Worm (Caenorhabditis elegans) whole organism, L1 larva: ENCODE measurements around the gene cul-4.

ENCODE experiments used
- C04F5.9 ChIP-seq: sonication (generic microtip); optimal IDR thresholded peaks from 2 replicates; lab custom pipeline; 2016; ENCODE audit warnings: missing genetic modification characterization, missing compliant biosample characterization
- C34B4.2 ChIP-seq: sonication (generic microtip); optimal IDR thresholded peaks from 2 replicates; lab custom pipeline; 2017; ENCODE audit warnings: mild to moderate bottlenecking, missing genetic modification characterization, missing compliant biosample characterization
- F16B12.6 ChIP-seq: fragments of 150-350 bp; optimal IDR thresholded peaks from 2 replicates; lab custom pipeline; 2014; ENCODE audit warnings: missing biosample characterization, missing genetic modification characterization
- ama-1 ChIP-seq: fragments of 150-350 bp; optimal IDR thresholded peaks from 2 replicates; lab custom pipeline; 2014
- blmp-1 ChIP-seq: fragments of 150-350 bp; optimal IDR thresholded peaks from 2 replicates; lab custom pipeline; 2014; ENCODE audit warnings: missing biosample characterization, missing genetic modification characterization
- ceh-8 ChIP-seq: fragments of 200-800 bp; sonication (Bioruptor generic); optimal IDR thresholded peaks from 2 replicates; lab custom pipeline; 2018; ENCODE audit warnings: mild to moderate bottlenecking, missing genetic modification characterization, moderate library complexity, missing compliant biosample characterization
- ceh-82 ChIP-seq, 3 experiments: fragments of 150-350 bp in 1 of 3; sonication (generic microtip) in 2 of 3; optimal IDR thresholded peaks; 2 replicates each; lab custom pipeline; 2014 to 2017; ENCODE audit warnings: missing biosample characterization in 3 of 3, missing genetic modification characterization in 3 of 3
- ceh-90 ChIP-seq: sonication (generic microtip); optimal IDR thresholded peaks from 2 replicates; lab custom pipeline; 2016; ENCODE audit warnings: missing genetic modification characterization, missing compliant biosample characterization
- dpl-1 ChIP-seq, 3 experiments: fragments of 150-350 bp in 2 of 3; sonication (generic microtip) in 1 of 3; optimal IDR thresholded peaks; 2 replicates each; lab custom pipeline; 2014 to 2017; ENCODE audit warnings: missing biosample characterization in 3 of 3, missing genetic modification characterization in 3 of 3, missing genetic modification reagents in 3 of 3
- dsc-1 ChIP-seq: sonication (generic microtip); optimal IDR thresholded peaks from 2 replicates; lab custom pipeline; 2016; ENCODE audit warnings: mild to moderate bottlenecking, missing genetic modification characterization, missing compliant biosample characterization
- efl-1 ChIP-seq, 4 experiments: fragments of 150-350 bp; optimal IDR thresholded peaks in 3 of 4; peaks in 1 of 4; 1 replicate in 1 of 4; 2 replicates in 3 of 4; lab custom pipeline; 2014; ENCODE audit warnings: missing biosample characterization in 2 of 4, missing genetic modification characterization in 2 of 4, missing genetic modification reagents in 2 of 4
- egl-27 ChIP-seq, 2 experiments: fragments of 150-350 bp in 1 of 2; sonication (generic microtip); optimal IDR thresholded peaks; 3 replicates each; lab custom pipeline; 2017 to 2018; ENCODE audit warnings: missing biosample characterization in 2 of 2, missing genetic modification characterization in 2 of 2, missing genetic modification reagents in 2 of 2
- elt-2 ChIP-seq: sonication (generic microtip); optimal IDR thresholded peaks from 2 replicates; lab custom pipeline; 2016; ENCODE audit warnings: missing genetic modification characterization, mild to moderate bottlenecking, inconsistent platforms, missing compliant biosample characterization, missing genetic modification reagents
- elt-3 ChIP-seq, 6 experiments: fragments of 150-350 bp in 1 of 6; sonication (generic microtip); optimal IDR thresholded peaks; 2 replicates each; lab custom pipeline; 2017 to 2018; ENCODE audit warnings: missing biosample characterization in 6 of 6, missing genetic modification characterization in 6 of 6, inconsistent platforms in 1 of 6
- fkh-4 ChIP-seq: sonication (generic microtip); optimal IDR thresholded peaks from 2 replicates; lab custom pipeline; 2016; ENCODE audit warnings: missing compliant biosample characterization, missing genetic modification characterization, borderline replicate concordance
- fkh-8 ChIP-seq: sonication (generic microtip); optimal IDR thresholded peaks from 2 replicates; lab custom pipeline; 2016; ENCODE audit warnings: mild to moderate bottlenecking, missing genetic modification characterization, missing compliant biosample characterization
- fos-1 ChIP-seq: fragments of 150-350 bp; optimal IDR thresholded peaks from 2 replicates; lab custom pipeline; 2014; ENCODE audit warnings: missing biosample characterization, missing genetic modification characterization
- grh-1 ChIP-seq: fragments of 200-800 bp; sonication (Bioruptor generic); IDR thresholded peaks from 2 replicates; pipeline ENCODE4 v1.3.6; 2022; ENCODE audit warnings: missing genetic modification reagents, missing genetic modification characterization, missing compliant biosample characterization
- hlh-17 ChIP-seq: fragments of 200-800 bp; sonication (Bioruptor generic); optimal IDR thresholded peaks from 2 replicates; lab custom pipeline; 2018; ENCODE audit warnings: missing genetic modification characterization, mild to moderate bottlenecking, missing compliant biosample characterization, moderate library complexity, borderline replicate concordance
- hpl-2 ChIP-seq: fragments of 150-350 bp; optimal IDR thresholded peaks from 2 replicates; lab custom pipeline; 2014; ENCODE audit warnings: missing biosample characterization, missing genetic modification reagents, missing genetic modification characterization
- irx-1 ChIP-seq: sonication (generic microtip); optimal IDR thresholded peaks from 2 replicates; lab custom pipeline; 2016; ENCODE audit warnings: missing genetic modification characterization, missing compliant biosample characterization
- lin-14 ChIP-seq: fragments of 200-800 bp; sonication (Bioruptor generic); optimal IDR thresholded peaks from 2 replicates; lab custom pipeline; 2018; ENCODE audit warnings: mild to moderate bottlenecking, missing genetic modification characterization, moderate library complexity, missing compliant biosample characterization
- lin-35 ChIP-seq, 2 experiments: fragments of 150-350 bp; optimal IDR thresholded peaks; 2 replicates each; lab custom pipeline; 2014; ENCODE audit warnings: missing biosample characterization in 2 of 2, missing genetic modification characterization in 2 of 2, missing genetic modification reagents in 2 of 2
- lin-39 ChIP-seq: fragments of 150-350 bp; optimal IDR thresholded peaks from 2 replicates; lab custom pipeline; 2014; ENCODE audit warnings: missing biosample characterization, missing genetic modification reagents, missing genetic modification characterization
- lir-3 ChIP-seq: sonication (generic microtip); optimal IDR thresholded peaks from 2 replicates; lab custom pipeline; 2016; ENCODE audit warnings: mild to moderate bottlenecking, missing genetic modification characterization, moderate library complexity, missing compliant biosample characterization; ENCODE audit not compliant: poor library complexity
- lsy-2 ChIP-seq, 2 experiments: fragments of 150-350 bp; optimal IDR thresholded peaks; 2 replicates each; lab custom pipeline; 2014; ENCODE audit warnings: missing biosample characterization in 2 of 2, missing genetic modification characterization in 2 of 2
- mdl-1 ChIP-seq, 2 experiments: fragments of 150-350 bp; optimal IDR thresholded peaks; 2 replicates each; lab custom pipeline; 2014 to 2017; ENCODE audit warnings: missing biosample characterization in 2 of 2, missing genetic modification characterization in 2 of 2, inconsistent platforms in 1 of 2
- nhr-12 ChIP-seq: sonication (generic microtip); optimal IDR thresholded peaks from 2 replicates; lab custom pipeline; 2017; ENCODE audit warnings: missing biosample characterization, missing genetic modification characterization
- nhr-19 ChIP-seq: fragments of 200-800 bp; sonication (Bioruptor generic); conservative IDR thresholded peaks from 2 replicates; pipeline ENCODE4 v1.3.6; 2022; ENCODE audit warnings: missing genetic modification characterization, missing compliant biosample characterization
- nhr-20 ChIP-seq: sonication (generic microtip); optimal IDR thresholded peaks from 2 replicates; lab custom pipeline; 2016; ENCODE audit warnings: mild to moderate bottlenecking, missing genetic modification characterization, missing compliant biosample characterization
- nhr-28 ChIP-seq: fragments of 150-350 bp; optimal IDR thresholded peaks from 2 replicates; lab custom pipeline; 2014; ENCODE audit warnings: missing biosample characterization, missing genetic modification characterization
- nhr-71 ChIP-seq: sonication (generic microtip); optimal IDR thresholded peaks from 2 replicates; lab custom pipeline; 2016; ENCODE audit warnings: mild to moderate bottlenecking, missing genetic modification characterization, moderate library complexity, missing compliant biosample characterization
- nhr-85 ChIP-seq: sonication (generic microtip); peaks from one replicate; lab custom pipeline; 2016; ENCODE audit warnings: missing genetic modification characterization, inconsistent platforms, missing compliant biosample characterization
- nhr-90 ChIP-seq: sonication (generic microtip); optimal IDR thresholded peaks from 2 replicates; lab custom pipeline; 2016; ENCODE audit warnings: mild to moderate bottlenecking, missing genetic modification characterization, missing compliant biosample characterization; ENCODE audit not compliant: poor library complexity
- pax-3 ChIP-seq: fragments of 200-800 bp; sonication (Bioruptor generic); optimal IDR thresholded peaks from 2 replicates; lab custom pipeline; 2018; ENCODE audit warnings: mild to moderate bottlenecking, missing genetic modification characterization, moderate library complexity, missing compliant biosample characterization
- pqm-1 ChIP-seq: sonication (generic microtip); optimal IDR thresholded peaks from 3 replicates; lab custom pipeline; 2017; ENCODE audit warnings: missing biosample characterization, missing genetic modification characterization
- skn-1 ChIP-seq: fragments of 150-350 bp; optimal IDR thresholded peaks from 2 replicates; lab custom pipeline; 2014; ENCODE audit warnings: missing biosample characterization, missing genetic modification characterization
- snu-23 ChIP-seq: sonication (generic microtip); optimal IDR thresholded peaks from 2 replicates; lab custom pipeline; 2016; ENCODE audit warnings: missing genetic modification characterization, missing compliant biosample characterization
- sox-4 ChIP-seq: sonication (generic microtip); optimal IDR thresholded peaks from 2 replicates; lab custom pipeline; 2016; ENCODE audit warnings: missing genetic modification characterization, missing compliant biosample characterization
- sup-37 ChIP-seq: fragments of 200-800 bp; sonication (Bioruptor generic); optimal IDR thresholded peaks from 2 replicates; lab custom pipeline; 2018; ENCODE audit warnings: mild to moderate bottlenecking, missing genetic modification characterization, missing compliant biosample characterization
- tbx-2 ChIP-seq: sonication (generic microtip); optimal IDR thresholded peaks from 2 replicates; lab custom pipeline; 2016; ENCODE audit warnings: missing genetic modification characterization, missing compliant biosample characterization
- tlp-1 ChIP-seq: fragments of 150-350 bp; optimal IDR thresholded peaks from 2 replicates; lab custom pipeline; 2014; ENCODE audit warnings: missing biosample characterization, missing genetic modification characterization
- unc-30 ChIP-seq: sonication (generic microtip); optimal IDR thresholded peaks from 2 replicates; lab custom pipeline; 2017; ENCODE audit warnings: missing biosample characterization, missing genetic modification characterization
- unc-86 ChIP-seq: sonication (generic microtip); optimal IDR thresholded peaks from 2 replicates; lab custom pipeline; 2016; ENCODE audit warnings: missing genetic modification characterization, missing compliant biosample characterization
- zip-4 ChIP-seq: fragments of 200-800 bp; sonication (Bioruptor generic); optimal IDR thresholded peaks from 2 replicates; lab custom pipeline; 2018; ENCODE audit warnings: mild to moderate bottlenecking, missing genetic modification characterization, moderate library complexity, missing compliant biosample characterization
- ztf-11 ChIP-seq, 2 experiments: sonication (generic microtip); optimal IDR thresholded peaks; 2 replicates each; lab custom pipeline; 2016 to 2017; ENCODE audit warnings: missing genetic modification characterization in 2 of 2, missing biosample characterization in 1 of 2, missing compliant biosample characterization in 1 of 2

The cul-4 gene

ce11 chrII:7269783-7270182 is 32.1 kb upstream of the cul-4 start:
- no peak for TF ChIP-seq zip-4 (GFP tag; lab: Kevin White, UChicago)
- TF ChIP-seq elt-2 (tag; lab: Kevin White, UChicago), result peak; percentile 43
- TF ChIP-seq nhr-20 (tag; lab: Kevin White, UChicago), result peak; percentile 17

ce11 chrII:7272513-7272912 is 29.4 kb upstream of the cul-4 start:
- no peak for TF ChIP-seq ceh-8 (GFP tag; lab: Kevin White, UChicago)
- no peak for TF ChIP-seq nhr-28 (tag; lab: Kevin White, UChicago)
- TF ChIP-seq lin-35 (GFP tag; optimal IDR thresholded peaks at IDR 0.05; lab: Kevin White, UChicago), result peak in 1 of 2 experiments; percentile 51
- peak; percentile 6 for TF ChIP-seq nhr-90
- peak; percentile 57 for TF ChIP-seq lin-14
- TF ChIP-seq lsy-2 (tag; optimal IDR thresholded peaks at IDR 0.05; lab: Kevin White, UChicago), result peak in 1 of 2 experiments; percentile 12
- peak in 2 of 6 experiments; percentile 80 to 81 for TF ChIP-seq elt-3 (tag; optimal IDR thresholded peaks at IDR 0.05; lab: Kevin White, UChicago)
- no peak for TF ChIP-seq sup-37
- TF ChIP-seq blmp-1, result peak; percentile 28
- TF ChIP-seq lin-39 (tag; lab: Kevin White, UChicago), result no peak
- peak; percentile 44 for TF ChIP-seq tbx-2 (tag; lab: Kevin White, UChicago)
- TF ChIP-seq nhr-20 (tag; lab: Kevin White, UChicago), result peak; percentile 55
- no peak for TF ChIP-seq dpl-1 (GFP tag; optimal IDR thresholded peaks at IDR 0.05; lab: Kevin White, UChicago)
- no peak for TF ChIP-seq C34B4.2 (tag; lab: Kevin White, UChicago)
- no peak for TF ChIP-seq egl-27 (tag; optimal IDR thresholded peaks at IDR 0.05; lab: Kevin White, UChicago)
- no peak for TF ChIP-seq elt-2 (tag; lab: Kevin White, UChicago)
- TF ChIP-seq C04F5.9 (tag; lab: Kevin White, UChicago), result no peak
- no peak for TF ChIP-seq tlp-1 (tag; lab: Kevin White, UChicago)
- TF ChIP-seq efl-1 (optimal IDR thresholded peaks at IDR 0.05; lab: Kevin White, UChicago), result no peak
- peak in 1 of 2 experiments; percentile 73 for TF ChIP-seq efl-1 (GFP tag; optimal IDR thresholded peaks at IDR 0.05 in 1 of 2; lab: Kevin White, UChicago)
- TF ChIP-seq hpl-2, result no peak
- peak; percentile 96 for TF ChIP-seq nhr-85 (tag; lab: Kevin White, UChicago)
- peak; percentile 22 for TF ChIP-seq snu-23 (GFP tag; lab: Kevin White, UChicago)
- peak; percentile 71 for TF ChIP-seq grh-1 (GFP tag; lab: Robert Waterston, UW)
- TF ChIP-seq lir-3 (tag; lab: Kevin White, UChicago), result peak; percentile 45
- TF ChIP-seq nhr-71, result peak; percentile 36

- TF ChIP-seq ztf-11 (tag; optimal IDR thresholded peaks at IDR 0.05; lab: Kevin White, UChicago), result no peak
- TF ChIP-seq pqm-1 (tag; lab: Kevin White, UChicago), result peak; percentile 61
- no peak for TF ChIP-seq dpl-1 (GFP tag; optimal IDR thresholded peaks at IDR 0.05; lab: Kevin White, UChicago)
- TF ChIP-seq mdl-1 (tag; optimal IDR thresholded peaks at IDR 0.05; lab: Kevin White, UChicago), result peak in 1 of 2 experiments; percentile 16
- TF ChIP-seq unc-30 (tag; lab: Kevin White, UChicago), result no peak
- peak; percentile 71 for TF ChIP-seq elt-2 (tag; lab: Kevin White, UChicago)
- TF ChIP-seq fkh-8 (tag; lab: Kevin White, UChicago), result no peak
- no peak for TF ChIP-seq C34B4.2 (tag; lab: Kevin White, UChicago)
- TF ChIP-seq nhr-90, result no peak
- no peak for TF ChIP-seq ceh-90 (tag; lab: Kevin White, UChicago)
- no peak for TF ChIP-seq ceh-8 (GFP tag; lab: Kevin White, UChicago)
- no peak for TF ChIP-seq sox-4 (tag; lab: Kevin White, UChicago)
- TF ChIP-seq pax-3, result no peak
- TF ChIP-seq irx-1 (tag; lab: Kevin White, UChicago), result no peak
- no peak for TF ChIP-seq tlp-1 (tag; lab: Kevin White, UChicago)
- peak; percentile 12 for TF ChIP-seq nhr-20 (tag; lab: Kevin White, UChicago)
- TF ChIP-seq nhr-85 (tag; lab: Kevin White, UChicago), result no peak
- TF ChIP-seq fkh-4 (tag; lab: Kevin White, UChicago), result no peak
- no peak for TF ChIP-seq ama-1 (lab: Kevin White, UChicago)
- no peak for TF ChIP-seq nhr-12 (tag; lab: Kevin White, UChicago)
- TF ChIP-seq fos-1, result no peak
- no peak for TF ChIP-seq skn-1 (tag; lab: Kevin White, UChicago)
- no peak for TF ChIP-seq lsy-2 (tag; optimal IDR thresholded peaks at IDR 0.05; lab: Kevin White, UChicago)
- TF ChIP-seq unc-86 (tag; lab: Kevin White, UChicago), result no peak
- TF ChIP-seq ceh-82 (tag; optimal IDR thresholded peaks at IDR 0.05; lab: Kevin White, UChicago), result no peak
- no peak for TF ChIP-seq F16B12.6 (tag; lab: Kevin White, UChicago)
- peak; percentile 31 for TF ChIP-seq lin-14
- TF ChIP-seq hlh-17, result no peak
- TF ChIP-seq elt-3 (tag; optimal IDR thresholded peaks at IDR 0.05; lab: Kevin White, UChicago), result no peak
- no peak for TF ChIP-seq nhr-19
- TF ChIP-seq efl-1 (optimal IDR thresholded peaks at IDR 0.05; lab: Kevin White, UChicago), result no peak
- TF ChIP-seq efl-1 (GFP tag; optimal IDR thresholded peaks at IDR 0.05 in 1 of 2; lab: Kevin White, UChicago), result no peak
- TF ChIP-seq dsc-1 (tag; lab: Kevin White, UChicago), result no peak
These were observed 28.4 kb upstream of the cul-4 start for ce11 chrII:7273517-7273916.
